Worm (Caenorhabditis elegans) whole organism, young adult: ENCODE data around the gene msp-45.

Experiments used
- ama-1 ChIP-seq, 3 experiments: fragments of 150-350 bp in 1 of 3; sonication (generic microtip) in 2 of 3; optimal IDR thresholded peaks; 2 replicates each; lab custom pipeline; 2014 to 2018; ENCODE audit warnings: missing biosample characterization in 2 of 3, missing genetic modification characterization in 2 of 3, missing genetic modification reagents in 2 of 3
- dox-1 ChIP-seq: fragments of 200-800 bp; sonication (Bioruptor generic); IDR thresholded peaks from 2 replicates; pipeline ENCODE4 v1.3.6; 2022; ENCODE audit warnings: missing genetic modification reagents, missing genetic modification characterization, missing compliant biosample characterization
- ets-4 ChIP-seq: fragments of 200-800 bp; sonication (Bioruptor generic); optimal IDR thresholded peaks from 2 replicates; lab custom pipeline; 2018; ENCODE audit warnings: mild to moderate bottlenecking, missing genetic modification characterization, missing compliant biosample characterization
- unc-130 ChIP-seq: sonication (generic microtip); optimal IDR thresholded peaks from 2 replicates; lab custom pipeline; 2016; ENCODE audit warnings: missing genetic modification reagents, missing genetic modification characterization, missing compliant biosample characterization

- TF ChIP-seq ama-1 (optimal IDR thresholded peaks at IDR 0.05; lab: Kevin White, UChicago) (no peak), ama-1 (GFP tag; optimal IDR thresholded peaks at IDR 0.05; lab: Kevin White, UChicago) (no peak), unc-130 (no peak), ets-4 (GFP tag; lab: Kevin White, UChicago) (no peak), dox-1 (GFP tag; lab: Robert Waterston, UW) (no peak)
These were observed 6.1 kb downstream of the msp-45 start, which contains the start of gene srb-16 for ce11 chrII:5150829-5151228.
